Worm (Caenorhabditis elegans) whole organism, L3 larva: ENCODE data around the gene F56D1.1.

ENCODE experiments used
- ZK546.5 ChIP-seq: sonication (generic microtip); optimal IDR thresholded peaks from 2 replicates; lab custom pipeline; 2017; ENCODE audit warnings: missing biosample characterization, missing genetic modification characterization
- eor-1 ChIP-seq, 2 experiments: fragments of 150-350 bp; optimal IDR thresholded peaks; 2 replicates each; lab custom pipeline; 2014 to 2018; ENCODE audit warnings: missing biosample characterization in 2 of 2, missing genetic modification characterization in 2 of 2
- jun-1 ChIP-seq: fragments of 150-350 bp; optimal IDR thresholded peaks from 2 replicates; lab custom pipeline; 2014; ENCODE audit warnings: missing biosample characterization, missing genetic modification reagents, missing genetic modification characterization
- lin-39 ChIP-seq: fragments of 150-350 bp; optimal IDR thresholded peaks from 2 replicates; lab custom pipeline; 2018; ENCODE audit warnings: missing biosample characterization, missing genetic modification reagents, missing genetic modification characterization
- mml-1 ChIP-seq: fragments of 150-350 bp; sonication (generic microtip); optimal IDR thresholded peaks from 3 replicates; lab custom pipeline; 2014; ENCODE audit warnings: missing biosample characterization, missing genetic modification characterization
- nhr-11 ChIP-seq: fragments of 150-350 bp; optimal IDR thresholded peaks from 2 replicates; lab custom pipeline; 2014; ENCODE audit warnings: missing biosample characterization, missing genetic modification characterization
- nhr-12 ChIP-seq: fragments of 150-350 bp; optimal IDR thresholded peaks from 2 replicates; lab custom pipeline; 2014; ENCODE audit warnings: missing biosample characterization, missing genetic modification characterization
- nhr-237 ChIP-seq: fragments of 150-350 bp; optimal IDR thresholded peaks from 2 replicates; lab custom pipeline; 2014; ENCODE audit warnings: missing biosample characterization, missing genetic modification characterization
- nhr-76 ChIP-seq: fragments of 150-350 bp; sonication (generic microtip); optimal IDR thresholded peaks from 5 replicates; lab custom pipeline; 2014; ENCODE audit warnings: missing biosample characterization, missing genetic modification characterization
- snpc-4 ChIP-seq: fragments of 150-350 bp; optimal IDR thresholded peaks from 2 replicates; lab custom pipeline; 2014; ENCODE audit warnings: missing biosample characterization, missing genetic modification characterization
- unc-39 ChIP-seq: sonication (generic microtip); optimal IDR thresholded peaks from 4 replicates; lab custom pipeline; 2017; ENCODE audit warnings: missing biosample characterization, missing genetic modification characterization

DNA sequence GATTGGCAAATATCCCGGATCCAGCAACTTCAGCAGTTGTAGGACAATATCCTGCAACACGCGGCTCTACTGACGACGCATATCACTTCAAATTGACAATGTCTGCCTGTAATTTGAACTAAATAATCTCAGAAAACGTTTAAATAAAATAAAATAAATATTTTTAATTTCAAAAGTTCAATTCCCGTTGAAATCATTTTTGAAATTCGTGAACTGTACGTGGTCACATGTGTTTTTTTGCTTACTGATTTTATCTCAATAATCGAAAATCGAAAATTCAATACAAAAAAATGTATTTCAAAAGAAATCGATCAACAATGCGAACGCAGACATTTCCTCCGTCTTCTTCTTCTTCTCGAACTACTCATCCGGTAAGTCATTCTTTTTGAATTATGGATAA lies 40.8 kb upstream of the F56D1.1 start, which contains the start of gene F07F6.1:
- TF ChIP-seq mml-1 (tag; lab: Kevin White, UChicago) (no peak), nhr-11 (no peak), nhr-76 (tag; lab: Kevin White, UChicago) (no peak), jun-1 (tag; lab: Kevin White, UChicago) (no peak), nhr-237 (tag; lab: Kevin White, UChicago) (no peak), snpc-4 (tag; lab: Kevin White, UChicago) (no peak), lin-39 (tag; lab: Kevin White, UChicago) (no peak), eor-1 (tag; optimal IDR thresholded peaks at IDR 0.05; lab: Kevin White, UChicago) (no peak), unc-39 (no peak), nhr-12 (no peak), ZK546.5 (tag; lab: Kevin White, UChicago) (no peak)
